Fruit fly (Drosophila melanogaster): ENCODE measurements around the gene CG14355.

The CG14355 gene

DNA sequence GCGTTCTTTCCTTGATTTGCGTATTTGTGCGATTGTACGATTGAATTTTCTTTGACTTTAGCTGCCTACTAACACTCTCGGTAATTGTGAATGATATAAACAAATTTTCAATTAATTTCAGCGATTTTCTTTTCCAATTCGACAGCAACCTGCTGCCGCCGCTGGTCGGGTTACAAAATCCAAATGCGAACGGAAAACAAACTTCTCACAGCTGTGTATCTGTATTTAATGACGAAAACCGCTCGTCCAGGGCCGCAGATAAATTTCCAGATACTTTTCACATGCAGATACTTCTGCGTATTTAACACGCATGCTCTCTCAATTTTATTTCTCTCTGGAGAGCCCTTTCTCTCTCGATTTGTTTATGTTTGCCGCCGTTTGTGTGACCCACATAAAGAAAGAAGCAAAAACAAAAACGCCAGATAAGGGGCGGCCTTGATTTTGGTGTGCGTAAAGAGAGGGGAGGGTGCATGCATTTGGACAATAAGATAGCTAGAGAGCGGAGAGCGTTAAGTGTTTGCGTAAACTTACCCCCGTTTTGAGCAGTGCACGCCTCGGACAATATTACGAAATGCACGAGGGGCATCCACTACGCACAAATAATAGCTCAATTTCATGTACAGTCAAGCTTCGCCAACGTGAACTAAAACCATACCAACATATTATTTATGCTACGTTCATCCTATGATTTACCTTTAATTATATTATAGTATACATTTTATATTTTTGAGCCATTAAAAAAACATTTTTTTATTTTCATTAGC lies 43.4 kb downstream of the CG14355 start, which contains the start of gene CG12402:
CG12402 (minus strand) TSS at position 164 of the 764 bp plus-strand sequence.
- TF ChIP-seq Ssrp (tag; optimal IDR thresholded peaks at IDR 0.05) (peak; percentile 81), ind (GFP tag; optimal IDR thresholded peaks at IDR 0.05) (peak; percentile 82), ATbp (GFP tag; optimal IDR thresholded peaks at IDR 0.05) (peak; percentile 85), CG4360 (GFP tag; IDR thresholded peaks at IDR 0.05) (peak; percentile 67), Blimp-1 (GFP tag; optimal IDR thresholded peaks at IDR 0.05) (peak; percentile 82), trh (GFP tag; optimal IDR thresholded peaks at IDR 0.05) (peak; percentile 74), cad (GFP tag; optimal IDR thresholded peaks at IDR 0.05) (no peak), Doc2 (GFP tag; IDR thresholded peaks at IDR 0.05) (no peak), CG2120 (GFP tag; optimal IDR thresholded peaks at IDR 0.05) (peak; percentile 67), chm (GFP tag; IDR thresholded peaks at IDR 0.05) (peak; percentile 90), CG11696 (GFP tag; IDR thresholded peaks at IDR 0.05) (peak; percentile 70), CG18476 (GFP tag; optimal IDR thresholded peaks at IDR 0.05) (peak; percentile 73), Oli (tag; optimal IDR thresholded peaks at IDR 0.05) (peak; percentile 88), CG15601 (tag; optimal IDR thresholded peaks at IDR 0.05) (peak; percentile 58), Sry-δ (GFP tag; optimal IDR thresholded peaks at IDR 0.05) (peak; percentile 3), dimm (GFP tag; IDR thresholded peaks at IDR 0.05) (peak; percentile 51; the same call in 1 of the 2 replicates), CG9437 (GFP tag; optimal IDR thresholded peaks at IDR 0.05) (peak; percentile 63), oc (tag; optimal IDR thresholded peaks at IDR 0.05) (peak; percentile 70), Eip74EF (GFP tag; optimal IDR thresholded peaks at IDR 0.05) (peak in 1 of 2 experiments; percentile 70), Lhr (GFP tag; optimal IDR thresholded peaks at IDR 0.05) (peak; percentile 47), Neu2 (GFP tag; optimal IDR thresholded peaks at IDR 0.05; ENCODE audit: borderline replicate concordance) (no peak), Deaf1 (tag; optimal IDR thresholded peaks at IDR 0.05) (peak; percentile 70), disco-r (GFP tag; optimal IDR thresholded peaks at IDR 0.05) (peak; percentile 20), exex (tag; optimal IDR thresholded peaks at IDR 0.05) (no peak), unpg (GFP tag; optimal IDR thresholded peaks at IDR 0.05) (peak; percentile 90), Hsf (GFP tag; optimal IDR thresholded peaks at IDR 0.05) (peak; percentile 71), Chrac-16 (GFP tag; optimal IDR thresholded peaks at IDR 0.05) (peak; percentile 79), inv (GFP tag; IDR thresholded peaks at IDR 0.05; ENCODE audit: partially characterized antibody) (no peak), gfzf (GFP tag; optimal IDR thresholded peaks at IDR 0.05) (no peak), CHES-1-like (GFP tag; optimal IDR thresholded peaks at IDR 0.05) (peak; percentile 43), ftz-f1 (GFP tag; optimal IDR thresholded peaks at IDR 0.05) (peak; percentile 99), CG15514 (GFP tag; optimal IDR thresholded peaks at IDR 0.05) (peak; percentile 74), fru (optimal IDR thresholded peaks at IDR 0.05) (no peak), CG1233 (GFP tag; optimal IDR thresholded peaks at IDR 0.05) (peak; percentile 81), CG1832 (GFP tag; optimal IDR thresholded peaks at IDR 0.05) (no peak), Ravus (GFP tag; IDR thresholded peaks at IDR 0.05) (peak; percentile 48), CG5953 (GFP tag; IDR thresholded peaks at IDR 0.05) (peak; percentile 87), tin (GFP tag; optimal IDR thresholded peaks at IDR 0.05) (peak; percentile 91), Mes4 (GFP tag; optimal IDR thresholded peaks at IDR 0.05) (peak; percentile 56), CG3163 (GFP tag; optimal IDR thresholded peaks at IDR 0.05) (peak; percentile 55), ERR (GFP tag; optimal IDR thresholded peaks at IDR 0.05) (peak; percentile 47), CG8281 (tag; optimal IDR thresholded peaks at IDR 0.05) (peak; percentile 67), CG11247 (GFP tag; IDR thresholded peaks at IDR 0.05) (peak; percentile 78), cas (GFP tag; IDR thresholded peaks at IDR 0.05) (peak; percentile 69; the same call in 1 of the 2 replicates), en (GFP tag; optimal IDR thresholded peaks at IDR 0.05) (peak; percentile 26), CG17186 (GFP tag; optimal IDR thresholded peaks at IDR 0.05) (peak; percentile 50), nau (GFP tag; optimal IDR thresholded peaks at IDR 0.05) (peak; percentile 76), Med (GFP tag) (peak; percentile 94), lmd (GFP tag; IDR thresholded peaks at IDR 0.05) (peak; percentile 85)

Data from whole organism, embryonic.